Worm (Caenorhabditis elegans) whole organism, L4/young adult: ENCODE results near the gene atn-1.

Experiments
- W03F9.2 ChIP-seq: fragments of 150-350 bp; optimal IDR thresholded peaks from 2 replicates; lab custom pipeline; 2014; ENCODE audit warnings: missing biosample characterization, missing genetic modification characterization
- him-1 ChIP-seq: sonication (generic microtip); optimal IDR thresholded peaks from 2 replicates; lab custom pipeline; 2016; ENCODE audit warnings: missing genotype, missing genetic modification reagents, missing genetic modification characterization, missing compliant biosample characterization

- no peak for TF ChIP-seq him-1 (tag; lab: Kevin White, UChicago)
- no peak for TF ChIP-seq W03F9.2 (tag; lab: Kevin White, UChicago)
These were observed 46.1 kb upstream of the atn-1 start, which contains the start of gene C54D10.13 for ce11 chrV:12432111-12432510.
